Fruit fly (Drosophila melanogaster) whole organism, embryonic: ENCODE measurements around the gene Prim1.
A peak's percentile ranks its signal among the peaks of the same experiment; 100 is the strongest.

Source experiments
- Antp ChIP-seq: fragments of 200-800 bp; sonication (Bioruptor generic); optimal IDR thresholded peaks from 3 replicates; lab custom pipeline; 2016; ENCODE audit warnings: missing biosample characterization, missing genetic modification characterization
- Bdp1 ChIP-seq: fragments of 200-800 bp; sonication (Bioruptor generic); optimal IDR thresholded peaks from 3 replicates; lab custom pipeline; 2016; ENCODE audit warnings: missing biosample characterization, missing genetic modification characterization
- BtbVII ChIP-seq: fragments of 200-800 bp; sonication (Bioruptor generic); optimal IDR thresholded peaks from 3 replicates; lab custom pipeline; 2017; ENCODE audit warnings: missing biosample characterization, mild to moderate bottlenecking, missing genetic modification characterization
- CG10209 ChIP-seq: fragments of 200-800 bp; sonication (Bioruptor generic); optimal IDR thresholded peaks from 3 replicates; lab custom pipeline; 2017; ENCODE audit warnings: missing biosample characterization, mild to moderate bottlenecking, missing genetic modification characterization, missing genetic modification reagents
- CG11247 ChIP-seq: fragments of 200-800 bp; sonication (Bioruptor generic); IDR thresholded peaks from 2 replicates; pipeline ENCODE4 v1.3.6; 2022; ENCODE audit warnings: missing biosample characterization, missing genetic modification characterization
- CG11456 ChIP-seq: fragments of 200-800 bp; sonication (Bioruptor generic); IDR thresholded peaks from 3 replicates; pipeline ENCODE4 v1.3.6; 2022; ENCODE audit warnings: missing biosample characterization, missing genetic modification characterization
- CG12104 ChIP-seq: fragments of 200-800 bp; sonication (Bioruptor generic); optimal IDR thresholded peaks from 3 replicates; lab custom pipeline; 2016; ENCODE audit warnings: missing biosample characterization, missing genetic modification characterization
- CG12219 ChIP-seq: fragments of 200-800 bp; sonication (Bioruptor generic); optimal IDR thresholded peaks from 3 replicates; lab custom pipeline; 2018; ENCODE audit warnings: missing biosample characterization, mild to moderate bottlenecking, missing genetic modification characterization
- CG12659 ChIP-seq: fragments of 200-800 bp; sonication (Bioruptor generic); optimal IDR thresholded peaks from 3 replicates; lab custom pipeline; 2017; ENCODE audit warnings: mild to moderate bottlenecking, missing biosample characterization, missing genetic modification reagents, missing genetic modification characterization
- CG15011 ChIP-seq: fragments of 200-800 bp; sonication (Bioruptor generic); optimal IDR thresholded peaks from 3 replicates; lab custom pipeline; 2018; ENCODE audit warnings: missing biosample characterization, mild to moderate bottlenecking, missing genetic modification characterization
- CG15514 ChIP-seq: fragments of 200-800 bp; sonication (Bioruptor generic); optimal IDR thresholded peaks from 3 replicates; lab custom pipeline; 2017; ENCODE audit warnings: missing biosample characterization, missing genetic modification characterization, mild to moderate bottlenecking, moderate library complexity, missing genetic modification reagents
- CG17361 ChIP-seq: fragments of 200-800 bp; sonication (Bioruptor generic); IDR thresholded peaks from 3 replicates; pipeline ENCODE4 v1.3.6; 2022; ENCODE audit warnings: missing biosample characterization, missing genetic modification characterization
- CG18476 ChIP-seq: fragments of 200-800 bp; sonication (Bioruptor generic); optimal IDR thresholded peaks from 2 replicates; lab custom pipeline; 2016; ENCODE audit warnings: missing biosample characterization, mild to moderate bottlenecking, missing genetic modification characterization
- CG18619 ChIP-seq: fragments of 200-800 bp; sonication (Bioruptor generic); optimal IDR thresholded peaks from 3 replicates; lab custom pipeline; 2017; ENCODE audit warnings: missing biosample characterization, mild to moderate bottlenecking, missing genetic modification characterization
- CG18764 ChIP-seq: fragments of 200-800 bp; sonication (Bioruptor generic); optimal IDR thresholded peaks from 3 replicates; lab custom pipeline; 2016; ENCODE audit warnings: missing biosample characterization, missing genetic modification characterization
- CG3407 ChIP-seq: fragments of 200-800 bp; sonication (Bioruptor generic); optimal IDR thresholded peaks from 2 replicates; lab custom pipeline; 2018; ENCODE audit warnings: missing biosample characterization, mild to moderate bottlenecking, missing genetic modification characterization
- CG3995 ChIP-seq: fragments of 200-800 bp; sonication (Bioruptor generic); optimal IDR thresholded peaks from 3 replicates; lab custom pipeline; 2016; ENCODE audit warnings: missing biosample characterization, missing genetic modification characterization
- CG4617 ChIP-seq: fragments of 200-800 bp; sonication (Bioruptor generic); optimal IDR thresholded peaks from 3 replicates; lab custom pipeline; 2016; ENCODE audit warnings: missing biosample characterization, missing genetic modification characterization, borderline replicate concordance
- CG7556 ChIP-seq: fragments of 200-800 bp; sonication (Bioruptor generic); optimal IDR thresholded peaks from 2 replicates; lab custom pipeline; 2017; ENCODE audit warnings: missing biosample characterization, mild to moderate bottlenecking, missing genetic modification characterization
- CG8290 ChIP-seq, 3 experiments: fragments of 200-800 bp; sonication (Bioruptor generic); optimal IDR thresholded peaks; 2 replicates each; lab custom pipeline; 2016 to 2019; ENCODE audit warnings: missing biosample characterization in 3 of 3, missing genetic modification characterization in 3 of 3, mild to moderate bottlenecking in 2 of 3, moderate library complexity in 1 of 3
- CG8924 ChIP-seq: fragments of 200-800 bp; optimal IDR thresholded peaks from 3 replicates; lab custom pipeline; 2019; ENCODE audit warnings: missing biosample characterization, mild to moderate bottlenecking, missing genetic modification characterization, moderate library complexity
- CG9932 ChIP-seq: fragments of 200-800 bp; sonication (Bioruptor generic); IDR thresholded peaks from 2 replicates; pipeline ENCODE4 v1.3.6; 2022; ENCODE audit warnings: missing biosample characterization, missing genetic modification characterization
- Dip3 ChIP-seq: fragments of 200-800 bp; sonication (Bioruptor generic); optimal IDR thresholded peaks from 3 replicates; lab custom pipeline; 2016; ENCODE audit warnings: missing biosample characterization, missing genetic modification characterization
- Ets65A ChIP-seq: fragments of 200-800 bp; sonication (Bioruptor generic); peaks from one replicate; lab custom pipeline; 2016; ENCODE audit warnings: missing biosample characterization, missing genetic modification characterization
- Fer2 ChIP-seq: fragments of 200-800 bp; sonication (Bioruptor generic); optimal IDR thresholded peaks from 2 replicates; lab custom pipeline; 2018; ENCODE audit warnings: missing biosample characterization, mild to moderate bottlenecking, missing genetic modification characterization, moderate library complexity
- H2.0 ChIP-seq: fragments of 200-800 bp; sonication (Bioruptor generic); IDR thresholded peaks from 2 replicates; pipeline ENCODE4 v1.3.6; 2022; ENCODE audit warnings: missing biosample characterization, missing genetic modification characterization
- Hr39 ChIP-seq: fragments of >200 bp; optimal IDR thresholded peaks from 2 replicates; lab custom pipeline; 2017
- Hr78 ChIP-seq, 2 experiments: fragments of 200-800 bp in 1 of 2; fragments of >200 bp in 1 of 2; sonication (Bioruptor generic) in 1 of 2; optimal IDR thresholded peaks; 2 replicates each; lab custom pipeline; 2017 to 2019; ENCODE audit warnings: missing biosample characterization in 2 of 2, missing genetic modification characterization in 2 of 2, mild to moderate bottlenecking in 1 of 2, moderate library complexity in 1 of 2
- Med ChIP-seq: fragments of 200-800 bp; sonication (Bioruptor generic); peaks from one replicate; lab custom pipeline; 2016; ENCODE audit warnings: missing biosample characterization, missing genetic modification characterization, mild to moderate bottlenecking, inconsistent platforms, moderate library complexity
- NFAT ChIP-seq: fragments of 200-800 bp; sonication (Bioruptor generic); IDR thresholded peaks from 2 replicates; pipeline ENCODE4 v1.3.6; 2022; ENCODE audit warnings: missing biosample characterization, missing genetic modification characterization
- Pdp1 ChIP-seq, 2 experiments: fragments of 200-800 bp; sonication (Bioruptor generic); optimal IDR thresholded peaks; 3 replicates each; lab custom pipeline; 2016; ENCODE audit warnings: missing biosample characterization in 2 of 2, missing genetic modification characterization in 2 of 2, mild to moderate bottlenecking in 1 of 2, moderate library complexity in 1 of 2
- Poxn ChIP-seq: fragments of 200-800 bp; sonication (Bioruptor generic); IDR thresholded peaks from 2 replicates; pipeline ENCODE4 v1.3.6; 2022; ENCODE audit warnings: missing biosample characterization, missing genetic modification characterization
- Six4 ChIP-seq: fragments of 200-800 bp; sonication (Bioruptor generic); optimal IDR thresholded peaks from 2 replicates; lab custom pipeline; 2016; ENCODE audit warnings: missing biosample characterization, missing genetic modification characterization
- Sry-β ChIP-seq: fragments of 200-800 bp; sonication (Bioruptor generic); optimal IDR thresholded peaks from 2 replicates; lab custom pipeline; 2018; ENCODE audit warnings: missing biosample characterization, mild to moderate bottlenecking, missing genetic modification characterization, moderate library complexity
- cad ChIP-seq: fragments of >200 bp; optimal IDR thresholded peaks from 2 replicates; lab custom pipeline; 2017; ENCODE audit warnings: missing biosample characterization, missing genetic modification characterization
- ci ChIP-seq: fragments of 200-800 bp; sonication (Bioruptor generic); IDR thresholded peaks from 3 replicates; pipeline ENCODE4 v1.3.6; 2022; ENCODE audit warnings: missing biosample characterization, missing genetic modification characterization
- croc ChIP-seq: fragments of 200-800 bp; sonication (Bioruptor generic); conservative IDR thresholded peaks from 3 replicates; pipeline ENCODE4 v1.3.6; 2022; ENCODE audit warnings: missing biosample characterization, missing genetic modification characterization
- ems ChIP-seq: fragments of 200-800 bp; sonication (Bioruptor generic); optimal IDR thresholded peaks from 3 replicates; lab custom pipeline; 2016; ENCODE audit warnings: missing biosample characterization, missing genetic modification characterization
- eve ChIP-seq, 2 experiments: fragments of >200 bp; optimal IDR thresholded peaks; 2 replicates each; lab custom pipeline; 2017; ENCODE audit warnings: missing biosample characterization in 2 of 2, missing genetic modification characterization in 2 of 2
- ftz-f1 ChIP-seq: fragments of 200-800 bp; sonication (Bioruptor generic); optimal IDR thresholded peaks from 2 replicates; lab custom pipeline; 2016; ENCODE audit warnings: missing biosample characterization, missing genetic modification characterization
- grau ChIP-seq: fragments of 200-800 bp; optimal IDR thresholded peaks from 3 replicates; lab custom pipeline; 2019; ENCODE audit warnings: missing biosample characterization, mild to moderate bottlenecking, missing genetic modification characterization, moderate library complexity
- onecut ChIP-seq: fragments of 200-800 bp; sonication (Bioruptor generic); IDR thresholded peaks from 2 replicates; pipeline ENCODE4 v1.3.6; 2022; ENCODE audit warnings: missing biosample characterization, missing genetic modification characterization
- org-1 ChIP-seq: fragments of 200-800 bp; sonication (Bioruptor generic); optimal IDR thresholded peaks from 2 replicates; lab custom pipeline; 2017; ENCODE audit warnings: missing biosample characterization, missing genetic modification characterization
- p53 ChIP-seq: fragments of 200-800 bp; sonication (Bioruptor generic); optimal IDR thresholded peaks from 2 replicates; lab custom pipeline; 2016; ENCODE audit warnings: missing biosample characterization, missing genetic modification characterization
- peb ChIP-seq: fragments of 200-800 bp; sonication (Bioruptor generic); IDR thresholded peaks from 2 replicates; pipeline ENCODE4 v1.3.6; 2022; ENCODE audit warnings: missing biosample characterization, missing genetic modification characterization
- stc ChIP-seq: fragments of 200-800 bp; sonication (Bioruptor generic); IDR thresholded peaks from 2 replicates; pipeline ENCODE4 v1.3.6; 2022; ENCODE audit warnings: missing biosample characterization, missing genetic modification characterization
- tgo ChIP-seq: fragments of 200-800 bp; sonication (Bioruptor generic); IDR thresholded peaks from 3 replicates; pipeline ENCODE4 v1.3.6; 2022; ENCODE audit warnings: missing biosample characterization, missing genetic modification characterization
- trem ChIP-seq: fragments of 200-800 bp; optimal IDR thresholded peaks from 3 replicates; lab custom pipeline; 2019; ENCODE audit warnings: missing biosample characterization, mild to moderate bottlenecking, missing genetic modification characterization, moderate library complexity

Gene Prim1

DNA sequence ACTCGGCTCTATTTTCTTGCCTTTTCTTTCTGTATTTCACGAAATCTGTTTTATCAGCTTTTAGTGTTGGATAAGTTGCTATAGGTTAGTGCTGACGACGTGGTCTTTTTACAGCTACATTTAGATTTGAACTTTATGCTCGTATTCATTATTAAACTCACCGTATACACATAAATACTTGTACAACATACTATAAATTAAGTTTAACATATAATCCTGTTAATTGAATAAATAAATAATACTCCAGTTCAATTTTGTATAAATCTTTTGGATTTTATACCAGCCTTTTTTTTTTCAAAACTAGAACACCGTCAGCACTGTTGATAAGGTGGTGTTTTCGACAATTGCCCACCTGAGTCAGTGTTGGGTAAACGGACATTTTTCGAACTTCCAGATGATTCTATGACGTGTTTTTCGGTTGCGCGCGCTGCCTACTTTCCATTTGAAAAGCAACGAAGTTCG is 31.2 kb upstream of the Prim1 start, which contains the start of gene BI-1 (continued):
- no peak for TF ChIP-seq stc (GFP tag; lab: Robert Waterston, UW)
- peak; percentile 44 for TF ChIP-seq CG3995 (GFP tag; lab: Kevin White, UChicago)
- TF ChIP-seq CG15514: peak; percentile 73
- no peak; the same call in 1 of the 2 replicates for TF ChIP-seq onecut (GFP tag; lab: Robert Waterston, UW)
- TF ChIP-seq CG18476 (GFP tag; lab: Kevin White, UChicago): peak; percentile 57
- peak; percentile 63 for TF ChIP-seq CG4617 (GFP tag; lab: Kevin White, UChicago)
- peak; percentile 75 for TF ChIP-seq CG12104 (GFP tag; lab: Kevin White, UChicago)
- peak; percentile 24 for TF ChIP-seq CG18619 (GFP tag; lab: Kevin White, UChicago)
- TF ChIP-seq ftz-f1 (GFP tag; lab: Kevin White, UChicago): peak; percentile 18
- no peak for TF ChIP-seq CG12219 (GFP tag; lab: Kevin White, UChicago)
- TF ChIP-seq CG3407 (GFP tag; lab: Kevin White, UChicago): peak; percentile 9
- TF ChIP-seq Hr78 (GFP tag; optimal IDR thresholded peaks at IDR 0.05; lab: Kevin White, UChicago): no peak
- peak; percentile 16; the same call in 1 of the 3 replicates for TF ChIP-seq croc
- no peak for TF ChIP-seq Poxn (GFP tag; lab: Robert Waterston, UW)
- no peak for TF ChIP-seq Six4 (GFP tag; lab: Kevin White, UChicago)
- TF ChIP-seq CG11456: no peak
- TF ChIP-seq CG18764 (GFP tag; lab: Kevin White, UChicago): peak; percentile 58
- no peak for TF ChIP-seq CG15011 (GFP tag; lab: Kevin White, UChicago)
- no peak for TF ChIP-seq cad (GFP tag; lab: Kevin White, UChicago)
- peak; percentile 80 for TF ChIP-seq CG12659 (GFP tag; lab: Kevin White, UChicago)
- peak; percentile 45; the same call in 2 of the 3 replicates for TF ChIP-seq tgo (GFP tag; lab: Robert Waterston, UW)
- TF ChIP-seq CG17361: peak; percentile 88
- peak; percentile 73 for TF ChIP-seq BtbVII (GFP tag; lab: Kevin White, UChicago)
- TF ChIP-seq Fer2 (tag; lab: Kevin White, UChicago): peak; percentile 60
- no peak for TF ChIP-seq p53 (GFP tag; lab: Kevin White, UChicago)
- TF ChIP-seq Pdp1 (GFP tag; optimal IDR thresholded peaks at IDR 0.05; lab: Kevin White, UChicago): peak; percentile 38 to 60
- TF ChIP-seq trem (tag; lab: Kevin White, UChicago): peak; percentile 42
- TF ChIP-seq Antp (GFP tag; lab: Kevin White, UChicago): peak; percentile 43
- TF ChIP-seq ems (GFP tag; lab: Kevin White, UChicago): peak; percentile 28
- peak; percentile 79 for TF ChIP-seq grau
- TF ChIP-seq Dip3 (GFP tag; lab: Kevin White, UChicago): peak; percentile 32
- peak; percentile 41 for TF ChIP-seq org-1 (GFP tag; lab: Kevin White, UChicago)

DNA sequence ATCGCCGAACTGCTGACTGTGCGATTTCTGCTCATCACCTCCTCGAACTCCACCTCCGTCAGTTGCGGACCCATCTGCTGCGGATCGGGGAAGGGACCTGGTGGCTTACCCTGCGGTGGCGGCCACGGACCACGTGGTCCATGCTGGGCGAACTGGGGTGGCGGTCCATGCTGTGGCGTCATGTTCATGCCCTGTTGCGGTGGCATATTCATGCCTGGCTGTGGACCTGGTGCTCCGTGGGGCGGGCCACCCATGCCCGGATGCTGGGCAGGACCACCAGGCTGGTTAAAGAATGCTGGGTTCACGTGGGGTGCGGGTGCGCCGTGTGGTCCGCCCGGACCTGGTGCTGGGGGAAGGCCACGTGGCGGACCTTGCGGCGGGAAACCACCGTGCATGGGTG is 27.8 kb upstream of the Prim1 start:
- TF ChIP-seq Sry-β (GFP tag; lab: Kevin White, UChicago) (no peak), BtbVII (GFP tag; lab: Kevin White, UChicago) (no peak), Ets65A (GFP tag; lab: Kevin White, UChicago) (peak; percentile 91), CG8290 (GFP tag; optimal IDR thresholded peaks at IDR 0.05; lab: Kevin White, UChicago) (no peak), CG8290 (tag; optimal IDR thresholded peaks at IDR 0.05; lab: Kevin White, UChicago) (no peak), CG8924 (tag; lab: Kevin White, UChicago) (no peak), Hr39 (lab: Kevin White, UChicago) (peak; percentile 19), CG10209 (GFP tag; lab: Kevin White, UChicago) (no peak), CG11247 (GFP tag; lab: Robert Waterston, UW) (0 out of 2 replicates have a peak, but pooled peaks have one; percentile 24), eve (GFP tag; optimal IDR thresholded peaks at IDR 0.05; lab: Kevin White, UChicago) (no peak), CG9932 (GFP tag; lab: Robert Waterston, UW) (peak; percentile 10; the same call in 1 of the 2 replicates), CG7556 (GFP tag; lab: Kevin White, UChicago) (no peak), Med (GFP tag; lab: Kevin White, UChicago) (no peak), Bdp1 (GFP tag; lab: Kevin White, UChicago) (no peak), H2.0 (no peak), ci (GFP tag; lab: Robert Waterston, UW) (0 out of 3 replicates have a peak, but pooled peaks have one; percentile 21), CG11456 (0 out of 3 replicates have a peak, but pooled peaks have one; percentile 46), NFAT (GFP tag; lab: Robert Waterston, UW) (peak; percentile 16; the same call in 1 of the 2 replicates), peb (GFP tag; lab: Robert Waterston, UW) (0 out of 2 replicates have a peak, but pooled peaks have one; percentile 12)
- TF ChIP-seq, all 482 proteins: peak for 8
